Worm (Caenorhabditis elegans): ENCODE data around the gene frpr-5.

DNA sequence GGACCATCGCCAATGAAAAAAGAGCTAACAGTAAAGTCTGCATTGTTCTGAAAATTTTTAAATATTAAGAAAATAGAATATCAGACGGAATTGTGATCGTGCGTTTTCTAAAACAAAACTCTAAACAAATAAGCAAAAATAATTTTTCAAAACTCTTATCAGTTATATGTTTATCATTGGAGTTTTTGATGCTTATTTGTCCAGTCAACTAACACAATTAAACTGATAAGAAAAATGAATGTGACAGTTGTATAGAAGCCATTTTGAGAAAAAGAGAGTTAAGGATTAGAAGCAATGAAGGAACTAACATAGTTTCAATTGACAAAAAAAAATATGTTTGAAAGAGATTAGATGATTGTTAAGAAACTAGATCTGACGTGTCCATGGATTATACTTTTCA, 5.2 kb downstream of the frpr-5 start, which contains the start of gene ttr-44:
- TF ChIP-seq snpc-4 (tag; optimal IDR thresholded peaks at IDR 0.05) (no peak), ama-1 (optimal IDR thresholded peaks at IDR 0.05) (no peak)
